Worm (Caenorhabditis elegans) whole organism, young adult: ENCODE measurements around the gene Y39G8B.13.

ENCODE experiments used
- ama-1 ChIP-seq, 3 experiments: fragments of 150-350 bp in 1 of 3; sonication (generic microtip) in 2 of 3; optimal IDR thresholded peaks; 2 replicates each; lab custom pipeline; 2014 to 2018; ENCODE audit warnings: missing biosample characterization in 2 of 3, missing genetic modification characterization in 2 of 3, missing genetic modification reagents in 2 of 3
- gei-17 ChIP-seq: fragments of 200-800 bp; sonication (Bioruptor generic); optimal IDR thresholded peaks from 2 replicates; lab custom pipeline; 2018; ENCODE audit warnings: mild to moderate bottlenecking, missing genetic modification characterization, missing compliant biosample characterization
- lsl-1 ChIP-seq: fragments of 200-800 bp; sonication (Bioruptor generic); optimal IDR thresholded peaks from 2 replicates; lab custom pipeline; 2018; ENCODE audit warnings: mild to moderate bottlenecking, missing genetic modification characterization, moderate library complexity, missing compliant biosample characterization
- mcd-1 ChIP-seq: fragments of 200-800 bp; sonication (Bioruptor generic); IDR thresholded peaks from 2 replicates; pipeline ENCODE4 v1.3.6; 2022; ENCODE audit warnings: missing genetic modification reagents, missing genetic modification characterization, missing compliant biosample characterization
- snpc-4 ChIP-seq, 5 experiments: fragments of 150-350 bp in 1 of 5; sonication (generic microtip) in 4 of 5; optimal IDR thresholded peaks; 2 replicates each; lab custom pipeline; 2014 to 2018; ENCODE audit warnings: missing genetic modification characterization in 5 of 5, missing biosample characterization in 3 of 5, antibody characterized with exemption in 2 of 5, mild to moderate bottlenecking in 2 of 5, missing compliant biosample characterization in 2 of 5, missing genotype in 2 of 5, moderate library complexity in 2 of 5, missing genetic modification reagents in 1 of 5
- tbx-9 ChIP-seq: sonication (generic microtip); optimal IDR thresholded peaks from 2 replicates; lab custom pipeline; 2016; ENCODE audit warnings: borderline replicate concordance, missing genetic modification characterization, inconsistent platforms, missing compliant biosample characterization
- tlf-1 ChIP-seq: fragments of 200-800 bp; sonication (Bioruptor generic); optimal IDR thresholded peaks from 2 replicates; lab custom pipeline; 2018; ENCODE audit warnings: mild to moderate bottlenecking, missing genetic modification characterization, missing compliant biosample characterization
- unc-130 ChIP-seq: sonication (generic microtip); optimal IDR thresholded peaks from 2 replicates; lab custom pipeline; 2016; ENCODE audit warnings: missing genetic modification reagents, missing genetic modification characterization, missing compliant biosample characterization

DNA sequence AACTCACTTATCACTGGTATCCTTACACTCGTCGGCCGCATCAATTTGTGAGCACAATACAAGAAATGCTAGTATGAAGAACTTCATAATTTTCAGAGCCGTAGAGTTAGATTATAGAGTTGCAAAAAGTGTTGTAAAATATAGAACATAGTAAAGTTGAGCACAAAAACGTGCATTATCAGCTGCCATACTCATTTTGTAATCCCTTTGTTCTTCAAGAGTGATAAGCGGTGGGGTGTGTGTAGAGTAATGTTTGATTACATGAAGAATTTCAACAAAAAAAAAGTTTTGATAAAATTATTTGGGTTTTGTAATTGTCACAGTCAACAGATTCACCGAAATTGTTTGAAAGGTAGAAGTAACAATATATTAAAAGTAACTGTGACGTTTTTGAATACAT is at the start of gene Y39G8B.13, which contains the start of gene Y39G8B.10:
- no peak for TF ChIP-seq tbx-9
- no peak for TF ChIP-seq unc-130 (GFP tag; lab: Kevin White, UChicago)
- TF ChIP-seq lsl-1 (GFP tag; lab: Kevin White, UChicago), result no peak
- TF ChIP-seq snpc-4 (GFP tag; optimal IDR thresholded peaks at IDR 0.05; lab: Kevin White, UChicago), result no peak
- TF ChIP-seq snpc-4 (tag; optimal IDR thresholded peaks at IDR 0.05; lab: Kevin White, UChicago), result no peak
- TF ChIP-seq gei-17 (GFP tag; lab: Kevin White, UChicago), result no peak
- TF ChIP-seq tlf-1 (GFP tag; lab: Kevin White, UChicago), result no peak
- no peak for TF ChIP-seq mcd-1
- TF ChIP-seq ama-1 (optimal IDR thresholded peaks at IDR 0.05; lab: Kevin White, UChicago), result no peak
- TF ChIP-seq ama-1 (GFP tag; optimal IDR thresholded peaks at IDR 0.05; lab: Kevin White, UChicago), result no peak
